Worm (Caenorhabditis elegans) whole organism, L2 larva: ENCODE measurements around the gene T24D5.3.

ENCODE experiments used
- C34F6.9 ChIP-seq: fragments of 150-350 bp; optimal IDR thresholded peaks from 2 replicates; lab custom pipeline; 2014; ENCODE audit warnings: missing biosample characterization, missing genetic modification characterization
- F13H6.1 ChIP-seq: sonication (generic microtip); optimal IDR thresholded peaks from 2 replicates; lab custom pipeline; 2016; ENCODE audit warnings: missing genetic modification characterization, missing compliant biosample characterization
- ZK546.5 ChIP-seq: sonication (generic microtip); optimal IDR thresholded peaks from 2 replicates; lab custom pipeline; 2017; ENCODE audit warnings: missing biosample characterization, missing genetic modification characterization
- alr-1 ChIP-seq: fragments of 150-350 bp; optimal IDR thresholded peaks from 2 replicates; lab custom pipeline; 2014; ENCODE audit warnings: missing biosample characterization, missing genetic modification characterization
- ama-1 ChIP-seq: fragments of 150-350 bp; optimal IDR thresholded peaks from 2 replicates; lab custom pipeline; 2018; ENCODE audit warnings: inconsistent platforms
- blmp-1 ChIP-seq: sonication (generic microtip); optimal IDR thresholded peaks from 2 replicates; lab custom pipeline; 2017; ENCODE audit warnings: missing genetic modification characterization, mild to moderate bottlenecking, missing compliant biosample characterization, antibody characterized with exemption, moderate library complexity; ENCODE audit not compliant: insufficient read depth
- ceh-82 ChIP-seq: fragments of 150-350 bp; optimal IDR thresholded peaks from 2 replicates; lab custom pipeline; 2014; ENCODE audit warnings: missing biosample characterization, missing genetic modification characterization
- crh-2 ChIP-seq: sonication (generic microtip); optimal IDR thresholded peaks from 2 replicates; lab custom pipeline; 2017; ENCODE audit warnings: missing biosample characterization, missing genetic modification characterization
- dmd-4 ChIP-seq: sonication (generic microtip); optimal IDR thresholded peaks from 2 replicates; lab custom pipeline; 2017; ENCODE audit warnings: missing biosample characterization, missing genetic modification characterization
- elt-1 ChIP-seq: fragments of 150-350 bp; optimal IDR thresholded peaks from 2 replicates; lab custom pipeline; 2014; ENCODE audit warnings: missing biosample characterization, missing genetic modification characterization
- elt-3 ChIP-seq: sonication (generic microtip); optimal IDR thresholded peaks from 2 replicates; lab custom pipeline; 2017; ENCODE audit warnings: missing biosample characterization, missing genetic modification characterization
- fos-1 ChIP-seq: fragments of 150-350 bp; optimal IDR thresholded peaks from 2 replicates; lab custom pipeline; 2014; ENCODE audit warnings: missing biosample characterization, missing genetic modification characterization
- lin-11 ChIP-seq: fragments of 150-350 bp; sonication (generic microtip); optimal IDR thresholded peaks from 2 replicates; lab custom pipeline; 2014; ENCODE audit warnings: missing biosample characterization, missing genetic modification characterization, inconsistent platforms, mixed read lengths
- lin-13 ChIP-seq: fragments of 150-350 bp; optimal IDR thresholded peaks from 2 replicates; lab custom pipeline; 2014; ENCODE audit warnings: missing biosample characterization, missing genetic modification reagents, missing genetic modification characterization
- lin-39 ChIP-seq: fragments of 150-350 bp; optimal IDR thresholded peaks from 2 replicates; lab custom pipeline; 2014; ENCODE audit warnings: missing biosample characterization, missing genetic modification reagents, missing genetic modification characterization
- mbf-1 ChIP-seq: sonication (generic microtip); optimal IDR thresholded peaks from 2 replicates; lab custom pipeline; 2017; ENCODE audit warnings: missing biosample characterization, missing genetic modification characterization
- mdl-1 ChIP-seq, 2 experiments: fragments of 150-350 bp in 1 of 2; sonication (generic microtip) in 1 of 2; optimal IDR thresholded peaks; 2 replicates each; lab custom pipeline; 2017; ENCODE audit warnings: missing biosample characterization in 2 of 2, missing genetic modification characterization in 2 of 2
- nhr-10 ChIP-seq: sonication (generic microtip); optimal IDR thresholded peaks from 2 replicates; lab custom pipeline; 2017; ENCODE audit warnings: missing biosample characterization, missing genetic modification characterization
- nhr-11 ChIP-seq: fragments of 150-350 bp; optimal IDR thresholded peaks from 2 replicates; lab custom pipeline; 2014; ENCODE audit warnings: missing biosample characterization, missing genetic modification characterization
- nhr-12 ChIP-seq: fragments of 150-350 bp; optimal IDR thresholded peaks from 2 replicates; lab custom pipeline; 2014; ENCODE audit warnings: missing biosample characterization, missing genetic modification characterization
- nhr-129 ChIP-seq: fragments of 150-350 bp; optimal IDR thresholded peaks from 2 replicates; lab custom pipeline; 2014; ENCODE audit warnings: missing biosample characterization, missing genetic modification characterization
- nhr-237 ChIP-seq: fragments of 150-350 bp; optimal IDR thresholded peaks from 2 replicates; lab custom pipeline; 2014; ENCODE audit warnings: missing biosample characterization, missing genetic modification characterization
- nhr-25 ChIP-seq: fragments of 150-350 bp; sonication (generic microtip); optimal IDR thresholded peaks from 3 replicates; lab custom pipeline; 2014; ENCODE audit warnings: missing biosample characterization, missing genetic modification characterization
- nhr-6 ChIP-seq: fragments of 150-350 bp; optimal IDR thresholded peaks from 2 replicates; lab custom pipeline; 2014; ENCODE audit warnings: missing biosample characterization, missing genetic modification characterization
- peb-1 ChIP-seq: fragments of 150-350 bp; optimal IDR thresholded peaks from 2 replicates; lab custom pipeline; 2014; ENCODE audit warnings: missing biosample characterization, missing genetic modification characterization
- sem-4 ChIP-seq: fragments of 150-350 bp; optimal IDR thresholded peaks from 2 replicates; lab custom pipeline; 2014; ENCODE audit warnings: missing biosample characterization, missing genetic modification reagents, missing genetic modification characterization
- skn-1 ChIP-seq: sonication (generic microtip); optimal IDR thresholded peaks from 2 replicates; lab custom pipeline; 2017; ENCODE audit warnings: missing biosample characterization, missing genetic modification characterization
- sma-3 ChIP-seq: sonication (generic microtip); optimal IDR thresholded peaks from 2 replicates; lab custom pipeline; 2016; ENCODE audit warnings: missing genetic modification reagents, missing genetic modification characterization, missing compliant biosample characterization
- sma-9 ChIP-seq, 2 experiments: fragments of 150-350 bp in 1 of 2; sonication (generic microtip) in 1 of 2; optimal IDR thresholded peaks; 2 replicates each; lab custom pipeline; 2014 to 2016; ENCODE audit warnings: missing genetic modification characterization in 2 of 2, mild to moderate bottlenecking in 1 of 2, missing biosample characterization in 1 of 2, missing compliant biosample characterization in 1 of 2, missing genetic modification reagents in 1 of 2, moderate library complexity in 1 of 2
- unc-39 ChIP-seq: fragments of 150-350 bp; optimal IDR thresholded peaks from 2 replicates; lab custom pipeline; 2014; ENCODE audit warnings: missing biosample characterization, missing genetic modification characterization
- unc-55 ChIP-seq: fragments of 150-350 bp; sonication (generic microtip); optimal IDR thresholded peaks from 3 replicates; lab custom pipeline; 2014; ENCODE audit warnings: missing biosample characterization, missing genetic modification reagents, missing genetic modification characterization
- unc-62 ChIP-seq: fragments of 150-350 bp; optimal IDR thresholded peaks from 2 replicates; lab custom pipeline; 2014; ENCODE audit warnings: missing biosample characterization, missing genetic modification reagents, missing genetic modification characterization
- ztf-1 ChIP-seq: fragments of 200-800 bp; sonication (Bioruptor generic); conservative IDR thresholded peaks from 2 replicates; pipeline ENCODE4 v1.3.6; 2022; ENCODE audit warnings: missing genetic modification characterization, missing compliant biosample characterization
- ztf-11 ChIP-seq: sonication (generic microtip); optimal IDR thresholded peaks from 2 replicates; lab custom pipeline; 2017; ENCODE audit warnings: missing biosample characterization, missing genetic modification characterization

The T24D5.3 gene

ce11 chrX:12583497-12583896 lies 3.6 kb downstream of the T24D5.3 start:
- TF ChIP-seq sma-9 (GFP tag; optimal IDR thresholded peaks at IDR 0.05; lab: Kevin White, UChicago): no peak
- TF ChIP-seq sma-9 (tag; optimal IDR thresholded peaks at IDR 0.05; lab: Kevin White, UChicago): no peak
- TF ChIP-seq ZK546.5 (tag; lab: Kevin White, UChicago): no peak
- no peak for TF ChIP-seq dmd-4

ce11 chrX:12586352-12586751 lies 6.5 kb downstream of the T24D5.3 start, which contains the start of gene T24D5.2:
T24D5.2 (minus strand) TSS chrX:12586452.
- TF ChIP-seq alr-1 (tag; lab: Kevin White, UChicago) (no peak), nhr-237 (tag; lab: Kevin White, UChicago) (no peak), nhr-12 (tag; lab: Kevin White, UChicago) (no peak), nhr-11 (tag; lab: Kevin White, UChicago) (no peak), C34F6.9 (tag; lab: Kevin White, UChicago) (no peak), mdl-1 (tag; optimal IDR thresholded peaks at IDR 0.05; lab: Kevin White, UChicago) (no peak), unc-39 (tag; lab: Kevin White, UChicago) (no peak), ztf-11 (tag; lab: Kevin White, UChicago) (no peak), fos-1 (no peak), ceh-82 (tag; lab: Kevin White, UChicago) (no peak), elt-3 (no peak), sem-4 (tag; lab: Kevin White, UChicago) (no peak), blmp-1 (no peak), sma-9 (GFP tag; optimal IDR thresholded peaks at IDR 0.05; lab: Kevin White, UChicago) (no peak), sma-9 (tag; optimal IDR thresholded peaks at IDR 0.05; lab: Kevin White, UChicago) (no peak), dmd-4 (no peak)

- no peak for TF ChIP-seq lin-39 (tag; lab: Kevin White, UChicago)
- TF ChIP-seq ama-1 (lab: Kevin White, UChicago): no peak
- TF ChIP-seq peb-1 (tag; lab: Kevin White, UChicago): no peak
- TF ChIP-seq nhr-129: no peak
- TF ChIP-seq unc-55 (GFP tag; lab: Kevin White, UChicago): peak; percentile 53
Observed at ce11 chrX:12589503-12589902, 9.6 kb downstream of the T24D5.3 start.

DNA sequence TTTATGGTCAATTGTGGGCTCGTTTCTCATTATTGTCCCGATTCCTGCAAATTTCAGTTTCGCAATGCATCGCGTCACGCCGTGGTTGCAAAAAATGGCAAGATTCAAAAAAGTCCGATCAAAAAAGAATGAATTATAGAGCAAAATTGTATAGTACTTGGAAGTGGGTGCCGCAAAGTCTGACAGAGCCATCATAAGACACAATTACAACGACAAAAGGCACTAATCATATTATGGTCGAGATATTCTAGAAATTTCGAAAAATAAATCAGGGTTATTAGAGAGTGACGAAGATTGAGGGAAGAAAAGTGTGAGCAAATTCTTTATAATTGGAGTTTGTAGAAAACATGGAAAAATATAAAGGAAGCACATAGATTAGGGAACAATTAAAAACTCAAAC lies 15.3 kb downstream of the T24D5.3 start:
- TF ChIP-seq elt-3 (no peak), sma-3 (GFP tag; lab: Kevin White, UChicago) (no peak), ztf-1 (GFP tag; lab: Robert Waterston, UW) (no peak), skn-1 (tag; lab: Kevin White, UChicago) (no peak), nhr-10 (tag; lab: Kevin White, UChicago) (no peak), nhr-25 (tag; lab: Kevin White, UChicago) (no peak), unc-62 (no peak), nhr-12 (tag; lab: Kevin White, UChicago) (no peak), nhr-6 (tag; lab: Kevin White, UChicago) (no peak), mbf-1 (no peak), sma-9 (GFP tag; optimal IDR thresholded peaks at IDR 0.05; lab: Kevin White, UChicago) (no peak), sma-9 (tag; optimal IDR thresholded peaks at IDR 0.05; lab: Kevin White, UChicago) (no peak), lin-39 (tag; lab: Kevin White, UChicago) (no peak), lin-13 (GFP tag; lab: Kevin White, UChicago) (no peak), ztf-11 (tag; lab: Kevin White, UChicago) (no peak), F13H6.1 (no peak), blmp-1 (no peak)

DNA sequence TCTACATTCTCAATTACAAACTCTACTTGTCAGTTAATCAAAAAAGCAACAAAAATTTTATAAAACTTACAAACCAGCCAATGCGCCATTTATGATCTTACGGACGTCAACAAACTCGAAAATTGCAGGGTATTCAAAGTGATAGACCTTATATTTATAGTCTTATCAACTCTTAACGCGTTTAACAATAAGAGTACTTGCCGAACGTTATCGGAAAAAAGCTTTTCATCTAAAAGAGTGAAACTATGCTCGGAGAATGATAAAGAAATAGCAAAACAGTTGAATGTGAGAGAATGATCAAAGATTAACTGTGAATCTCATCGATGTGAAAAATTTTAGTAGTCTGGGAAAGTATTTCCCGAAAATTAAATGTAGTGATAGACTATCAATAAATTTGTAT lies 16.1 kb downstream of the T24D5.3 start:
- TF ChIP-seq mdl-1 (tag; optimal IDR thresholded peaks at IDR 0.05; lab: Kevin White, UChicago) (no peak), fos-1 (peak; percentile 62), crh-2 (tag; lab: Kevin White, UChicago) (no peak), lin-11 (tag; lab: Kevin White, UChicago) (no peak), sma-3 (GFP tag; lab: Kevin White, UChicago) (no peak), sma-9 (GFP tag; optimal IDR thresholded peaks at IDR 0.05; lab: Kevin White, UChicago) (peak; percentile 70), sma-9 (tag; optimal IDR thresholded peaks at IDR 0.05; lab: Kevin White, UChicago) (no peak), elt-1 (tag; lab: Kevin White, UChicago) (no peak), nhr-10 (tag; lab: Kevin White, UChicago) (no peak)
